Worm (Caenorhabditis elegans): Measurements from ENCODE around the gene F52H2.1.

Gene F52H2.1

DNA sequence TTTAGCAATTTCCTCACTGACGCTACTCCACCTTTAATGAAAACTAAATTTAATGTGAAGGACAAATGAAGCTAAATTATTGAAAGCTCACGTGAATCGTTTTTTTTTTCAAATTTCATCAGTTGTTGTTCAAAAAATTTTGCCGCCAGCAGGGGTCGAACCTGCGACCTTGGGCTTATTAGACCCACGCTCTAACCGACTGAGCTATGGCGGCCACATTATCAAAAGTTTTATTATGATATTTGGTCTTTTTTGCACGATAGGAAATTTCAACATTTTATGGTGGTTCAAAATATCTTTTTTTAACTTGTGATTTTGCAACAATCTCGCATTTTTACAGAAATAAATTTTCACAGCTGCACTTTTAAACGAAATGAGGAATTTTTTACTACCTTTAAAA lies 46.8 kb upstream of the F52H2.1 start (continued):
- TF ChIP-seq ceh-20 (GFP tag; IDR thresholded peaks at IDR 0.05) (no peak), daf-16 (GFP tag; optimal IDR thresholded peaks at IDR 0.05) (peak in 1 of 2 experiments; percentile 8), daf-16 (tag; optimal IDR thresholded peaks at IDR 0.05) (peak; percentile 29), daf-19 (GFP tag; conservative IDR thresholded peaks at IDR 0.05) (no peak), php-3 (GFP tag; IDR thresholded peaks at IDR 0.05) (no peak), Y48G9A.11 (GFP tag; IDR thresholded peaks at IDR 0.05) (0 out of 2 replicates have a peak, but pooled peaks have one; percentile 15)

DNA sequence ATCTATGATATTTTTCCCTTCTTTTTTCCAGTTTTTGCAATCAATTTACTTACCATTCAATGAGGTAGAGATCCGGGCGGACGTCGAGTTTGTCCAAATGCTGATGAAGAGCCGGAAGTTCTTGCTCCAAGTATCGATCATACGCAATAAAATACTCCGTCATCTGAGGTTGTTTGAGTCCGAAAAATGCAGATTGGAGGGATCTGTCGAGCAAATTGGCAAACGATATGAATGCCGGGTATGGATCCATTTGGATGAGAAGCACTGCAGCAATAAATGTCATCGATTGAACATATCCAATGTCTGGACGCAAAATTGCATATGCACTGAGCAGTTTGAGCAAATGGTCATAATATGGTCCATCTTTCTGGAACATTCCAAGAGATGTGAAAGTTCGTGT lies 45.7 kb upstream of the F52H2.1 start:
- TF ChIP-seq egl-43 (GFP tag; IDR thresholded peaks at IDR 0.05) = no peak
- TF ChIP-seq madf-9 (GFP tag; conservative IDR thresholded peaks at IDR 0.05) = no peak
- TF ChIP-seq nhr-111 (GFP tag; optimal IDR thresholded peaks at IDR 0.05) = no peak
- no peak for TF ChIP-seq dmd-6 (GFP tag; IDR thresholded peaks at IDR 0.05)

DNA sequence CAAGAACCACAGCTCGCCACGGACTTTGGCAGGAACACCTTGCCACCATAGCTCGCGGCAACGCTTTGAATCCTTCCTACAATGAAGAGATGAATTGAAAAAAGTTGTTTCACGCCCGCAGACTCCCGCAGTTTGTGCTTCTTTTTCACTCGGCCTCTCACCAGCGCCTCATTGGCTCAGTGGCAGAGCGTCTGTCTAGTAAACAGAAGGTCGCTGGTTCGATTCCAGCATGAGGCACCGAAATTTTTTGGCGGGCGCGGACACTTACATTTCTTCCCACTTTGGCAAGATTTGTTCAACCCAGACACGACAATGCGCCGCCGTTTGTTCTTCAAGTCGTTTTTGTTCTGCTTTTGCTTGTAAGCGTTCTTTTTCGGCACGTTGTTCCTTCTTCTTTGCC lies 45.0 kb upstream of the F52H2.1 start:
- TF ChIP-seq dpl-1 (GFP tag; optimal IDR thresholded peaks at IDR 0.05) (no peak), nhr-111 (GFP tag; optimal IDR thresholded peaks at IDR 0.05) (peak; percentile 23), hif-1 (tag; optimal IDR thresholded peaks at IDR 0.05) (no peak), zag-1 (tag; optimal IDR thresholded peaks at IDR 0.05) (no peak), ces-1 (GFP tag; optimal IDR thresholded peaks at IDR 0.05) (no peak), pha-4 (GFP tag; IDR thresholded peaks at IDR 0.05) (peak; percentile 80), pha-4 (tag; optimal IDR thresholded peaks at IDR 0.05) (no peak), snpc-4 (tag; optimal IDR thresholded peaks at IDR 0.05) (no peak), F44E2.7 (GFP tag; IDR thresholded peaks at IDR 0.05) (0 out of 2 replicates have a peak, but pooled peaks have one; percentile 51), nhr-25 (tag; optimal IDR thresholded peaks at IDR 0.05; ENCODE audit: borderline replicate concordance, insufficient read depth) (no peak), egl-27 (tag; optimal IDR thresholded peaks at IDR 0.05) (no peak), tra-1 (GFP tag; IDR thresholded peaks at IDR 0.05) (peak; percentile 59; the same call in 1 of the 2 replicates), gei-8 (GFP tag; optimal IDR thresholded peaks at IDR 0.05) (peak; percentile 27), Y48G9A.11 (GFP tag; IDR thresholded peaks at IDR 0.05) (peak; percentile 28), mes-2 (tag; optimal IDR thresholded peaks at IDR 0.05; ENCODE audit: poor library complexity, severe bottlenecking) (peak; percentile 75), mdt-29 (GFP tag; IDR thresholded peaks at IDR 0.05) (0 out of 2 replicates have a peak, but pooled peaks have one; percentile 41), nhr-76 (tag; optimal IDR thresholded peaks at IDR 0.05) (no peak), ceh-28 (tag; optimal IDR thresholded peaks at IDR 0.05) (no peak), T20F7.1 (GFP tag; optimal IDR thresholded peaks at IDR 0.05) (no peak), unc-130 (GFP tag; optimal IDR thresholded peaks at IDR 0.05) (peak; percentile 8), dmd-6 (GFP tag; IDR thresholded peaks at IDR 0.05) (peak; percentile 63), spr-1 (tag; optimal IDR thresholded peaks at IDR 0.05) (peak; percentile 34), lin-38 (GFP tag; IDR thresholded peaks at IDR 0.05) (peak; percentile 62), nhr-10 (tag; optimal IDR thresholded peaks at IDR 0.05) (no peak), fos-1 (tag; optimal IDR thresholded peaks at IDR 0.05) (no peak), mxl-3 (GFP tag; optimal IDR thresholded peaks at IDR 0.05) (peak; percentile 8), ztf-7 (tag; optimal IDR thresholded peaks at IDR 0.05) (no peak), vab-7 (GFP tag; IDR thresholded peaks at IDR 0.05) (peak; percentile 89), ZK337.2 (GFP tag; IDR thresholded peaks at IDR 0.05) (0 out of 2 replicates have a peak, but pooled peaks have one; percentile 52), set-16 (GFP tag; IDR thresholded peaks at IDR 0.05) (peak; percentile 54; the same call in 1 of the 2 replicates), saeg-2 (GFP tag; IDR thresholded peaks at IDR 0.05) (0 out of 2 replicates have a peak, but pooled peaks have one; percentile 53), madf-9 (GFP tag; conservative IDR thresholded peaks at IDR 0.05) (peak; percentile 57; the same call in 1 of the 2 replicates), sdz-12 (GFP tag; optimal IDR thresholded peaks at IDR 0.05) (no peak), T26A8.4 (GFP tag; IDR thresholded peaks at IDR 0.05) (peak; percentile 61), nhr-42 (GFP tag; IDR thresholded peaks at IDR 0.05) (0 out of 2 replicates have a peak, but pooled peaks have one; percentile 48), ceh-82 (tag; optimal IDR thresholded peaks at IDR 0.05) (no peak), hlh-11 (tag; optimal IDR thresholded peaks at IDR 0.05) (peak; percentile 38), unc-62 (GFP tag; optimal IDR thresholded peaks at IDR 0.05 in 1 of 2) (peak in 1 of 2 experiments; percentile 80), unc-62 (tag; optimal IDR thresholded peaks at IDR 0.05) (no peak), Y5F2A.4 (GFP tag; optimal IDR thresholded peaks at IDR 0.05) (peak; percentile 34), zip-11 (GFP tag; IDR thresholded peaks at IDR 0.05) (no peak)
